Fruit fly (Drosophila melanogaster) whole organism, embryonic: ENCODE measurements around the gene Papss.

Experiments used
- CG11398 ChIP-seq: fragments of 200-800 bp; sonication (Bioruptor generic); optimal IDR thresholded peaks from 2 replicates; lab custom pipeline; 2016; ENCODE audit warnings: missing biosample characterization, missing genetic modification characterization
- CG11696 ChIP-seq: fragments of 200-800 bp; sonication (Bioruptor generic); IDR thresholded peaks from 2 replicates; pipeline ENCODE4 v1.3.6; 2022; ENCODE audit warnings: missing biosample characterization, missing genetic modification characterization
- CG13775 ChIP-seq: fragments of 200-800 bp; sonication (Bioruptor generic); optimal IDR thresholded peaks from 3 replicates; lab custom pipeline; 2017; ENCODE audit warnings: missing biosample characterization, mild to moderate bottlenecking, missing genetic modification characterization
- CG16863 ChIP-seq: fragments of 200-800 bp; sonication (Bioruptor generic); optimal IDR thresholded peaks from 3 replicates; lab custom pipeline; 2016; ENCODE audit warnings: missing biosample characterization, missing genetic modification characterization
- CG17829 ChIP-seq: fragments of 200-800 bp; optimal IDR thresholded peaks from 2 replicates; lab custom pipeline; 2019; ENCODE audit warnings: missing biosample characterization, mild to moderate bottlenecking, missing genetic modification characterization, moderate library complexity
- CG2712 ChIP-seq: fragments of 200-800 bp; optimal IDR thresholded peaks from 3 replicates; lab custom pipeline; 2019; ENCODE audit warnings: missing biosample characterization, mild to moderate bottlenecking, missing genetic modification characterization, moderate library complexity
- CG3281 ChIP-seq: fragments of 200-800 bp; sonication (Bioruptor generic); optimal IDR thresholded peaks from 3 replicates; lab custom pipeline; 2017; ENCODE audit warnings: missing biosample characterization, mild to moderate bottlenecking, missing genetic modification characterization
- CG4730 ChIP-seq: fragments of 200-800 bp; sonication (Bioruptor generic); IDR thresholded peaks from 2 replicates; pipeline ENCODE4 v1.3.6; 2022; ENCODE audit warnings: missing biosample characterization, missing genetic modification characterization
- CG5180 ChIP-seq: fragments of 200-800 bp; sonication (Bioruptor generic); optimal IDR thresholded peaks from 3 replicates; lab custom pipeline; 2017; ENCODE audit warnings: missing biosample characterization, missing genetic modification characterization, mild to moderate bottlenecking, moderate library complexity, missing genetic modification reagents
- CG6765 ChIP-seq: fragments of 200-800 bp; sonication (Bioruptor generic); optimal IDR thresholded peaks from 3 replicates; lab custom pipeline; 2017; ENCODE audit warnings: missing biosample characterization, mild to moderate bottlenecking, missing genetic modification characterization
- CG6791 ChIP-seq: fragments of 200-800 bp; sonication (Bioruptor generic); IDR thresholded peaks from 3 replicates; pipeline ENCODE4 v1.3.6; 2022; ENCODE audit warnings: missing biosample characterization, missing genetic modification characterization; ENCODE audit not compliant: partially characterized antibody
- CG9215 ChIP-seq: fragments of 200-800 bp; sonication (Bioruptor generic); IDR thresholded peaks from 2 replicates; pipeline ENCODE4 v1.3.6; 2022; ENCODE audit warnings: missing biosample characterization, missing genetic modification characterization
- CHES-1-like ChIP-seq: fragments of 200-800 bp; sonication (Bioruptor generic); optimal IDR thresholded peaks from 2 replicates; lab custom pipeline; 2016; ENCODE audit warnings: missing biosample characterization, missing genetic modification characterization
- CTCF ChIP-seq: fragments of 200-800 bp; sonication (Bioruptor generic); optimal IDR thresholded peaks from 2 replicates; lab custom pipeline; 2017; ENCODE audit warnings: missing biosample characterization, mild to moderate bottlenecking, missing genetic modification characterization, moderate library complexity
- Chrac-16 ChIP-seq: fragments of 200-800 bp; sonication (Bioruptor generic); optimal IDR thresholded peaks from 3 replicates; lab custom pipeline; 2016; ENCODE audit warnings: missing biosample characterization, missing genetic modification characterization
- CoRest ChIP-seq: fragments of 200-800 bp; sonication (Bioruptor generic); optimal IDR thresholded peaks from 3 replicates; lab custom pipeline; 2018; ENCODE audit warnings: missing biosample characterization, mild to moderate bottlenecking, missing genetic modification characterization, moderate library complexity
- Dbx ChIP-seq: fragments of 200-800 bp; sonication (Bioruptor generic); IDR thresholded peaks from 3 replicates; pipeline ENCODE4 v1.3.6; 2022; ENCODE audit warnings: missing biosample characterization, missing genetic modification characterization
- Deaf1 ChIP-seq: fragments of 200-800 bp; optimal IDR thresholded peaks from 3 replicates; lab custom pipeline; 2019; ENCODE audit warnings: missing biosample characterization, mild to moderate bottlenecking, missing genetic modification characterization, moderate library complexity
- Fer2 ChIP-seq: fragments of 200-800 bp; sonication (Bioruptor generic); optimal IDR thresholded peaks from 2 replicates; lab custom pipeline; 2018; ENCODE audit warnings: missing biosample characterization, mild to moderate bottlenecking, missing genetic modification characterization, moderate library complexity
- Hr51 ChIP-seq, 2 experiments: fragments of 200-800 bp; sonication (Bioruptor generic); optimal IDR thresholded peaks; 2 replicates in 1 of 2; 3 replicates in 1 of 2; lab custom pipeline; 2016 to 2018; ENCODE audit warnings: missing biosample characterization in 2 of 2, missing genetic modification characterization in 2 of 2, mild to moderate bottlenecking in 1 of 2, moderate library complexity in 1 of 2
- Hsf ChIP-seq: fragments of 200-800 bp; sonication (Bioruptor generic); optimal IDR thresholded peaks from 3 replicates; lab custom pipeline; 2016; ENCODE audit warnings: missing biosample characterization, missing genetic modification characterization
- Mrtf ChIP-seq: fragments of 200-800 bp; sonication (Bioruptor generic); IDR thresholded peaks from 3 replicates; pipeline ENCODE4 v1.3.6; 2022; ENCODE audit warnings: missing biosample characterization, missing genetic modification characterization
- NFAT ChIP-seq: fragments of 200-800 bp; sonication (Bioruptor generic); IDR thresholded peaks from 2 replicates; pipeline ENCODE4 v1.3.6; 2022; ENCODE audit warnings: missing biosample characterization, missing genetic modification characterization
- Neu2 ChIP-seq: fragments of 200-800 bp; sonication (Bioruptor generic); optimal IDR thresholded peaks from 3 replicates; lab custom pipeline; 2016; ENCODE audit warnings: missing biosample characterization, missing genetic modification characterization, borderline replicate concordance
- Oli ChIP-seq: fragments of 200-800 bp; sonication (Bioruptor generic); optimal IDR thresholded peaks from 2 replicates; lab custom pipeline; 2018; ENCODE audit warnings: missing biosample characterization, mild to moderate bottlenecking, missing genetic modification characterization, moderate library complexity
- Trl ChIP-seq, 3 experiments: fragments of >200 bp in 2 of 3; fragments of 200-800 bp in 1 of 3; sonication (Bioruptor generic) in 1 of 3; optimal IDR thresholded peaks; 2 replicates in 1 of 3; 3 replicates in 2 of 3; lab custom pipeline; 2016 to 2017; ENCODE audit warnings: missing biosample characterization in 1 of 3, missing genetic modification characterization in 1 of 3
- ap ChIP-seq: fragments of 200-800 bp; sonication (Bioruptor generic); IDR thresholded peaks from 2 replicates; pipeline ENCODE4 v1.3.6; 2022; ENCODE audit warnings: missing biosample characterization, missing genetic modification characterization
- bab2 ChIP-seq: fragments of 200-800 bp; sonication (Bioruptor generic); optimal IDR thresholded peaks from 2 replicates; lab custom pipeline; 2016; ENCODE audit warnings: missing biosample characterization, missing genetic modification characterization
- btn ChIP-seq: fragments of 200-800 bp; sonication (Bioruptor generic); optimal IDR thresholded peaks from 2 replicates; lab custom pipeline; 2016; ENCODE audit warnings: missing biosample characterization, missing genetic modification characterization
- cad ChIP-seq: fragments of >200 bp; optimal IDR thresholded peaks from 2 replicates; lab custom pipeline; 2017; ENCODE audit warnings: missing biosample characterization, missing genetic modification characterization
- crol ChIP-seq: fragments of 200-800 bp; sonication (Bioruptor generic); IDR thresholded peaks from 2 replicates; pipeline ENCODE4 v1.3.6; 2022; ENCODE audit warnings: missing biosample characterization, missing genetic modification characterization
- fd3F ChIP-seq: fragments of 200-800 bp; sonication (Bioruptor generic); optimal IDR thresholded peaks from 2 replicates; lab custom pipeline; 2018; ENCODE audit warnings: missing biosample characterization, mild to moderate bottlenecking, missing genetic modification characterization, moderate library complexity
- fu2 ChIP-seq: fragments of 200-800 bp; sonication (Bioruptor generic); optimal IDR thresholded peaks from 2 replicates; lab custom pipeline; 2016; ENCODE audit warnings: missing biosample characterization, missing genetic modification characterization
- grau ChIP-seq: fragments of 200-800 bp; optimal IDR thresholded peaks from 3 replicates; lab custom pipeline; 2019; ENCODE audit warnings: missing biosample characterization, mild to moderate bottlenecking, missing genetic modification characterization, moderate library complexity
- ind ChIP-seq: fragments of 200-800 bp; sonication (Bioruptor generic); optimal IDR thresholded peaks from 3 replicates; lab custom pipeline; 2016; ENCODE audit warnings: missing biosample characterization, missing genetic modification characterization
- inv ChIP-seq: fragments of 200-800 bp; sonication (Bioruptor generic); IDR thresholded peaks from 2 replicates; pipeline ENCODE4 v1.3.6; 2022; ENCODE audit warnings: missing biosample characterization, missing genetic modification characterization; ENCODE audit not compliant: partially characterized antibody
- kah ChIP-seq: fragments of 200-800 bp; sonication (Bioruptor generic); optimal IDR thresholded peaks from 2 replicates; lab custom pipeline; 2018; ENCODE audit warnings: missing biosample characterization, mild to moderate bottlenecking, missing genetic modification characterization
- knrl ChIP-seq: fragments of 200-800 bp; sonication (Bioruptor generic); IDR thresholded peaks from 3 replicates; pipeline ENCODE4 v1.3.6; 2022; ENCODE audit warnings: missing biosample characterization, missing genetic modification characterization; ENCODE audit not compliant: partially characterized antibody
- lbe ChIP-seq: fragments of 200-800 bp; sonication (Bioruptor generic); optimal IDR thresholded peaks from 2 replicates; lab custom pipeline; 2016; ENCODE audit warnings: missing biosample characterization, mild to moderate bottlenecking, missing genetic modification characterization
- nom ChIP-seq: fragments of 200-800 bp; sonication (Bioruptor generic); optimal IDR thresholded peaks from 2 replicates; lab custom pipeline; 2017; ENCODE audit warnings: missing biosample characterization, missing genetic modification characterization, mild to moderate bottlenecking, moderate library complexity, missing genetic modification reagents
- prd ChIP-seq, 3 experiments: fragments of >200 bp in 2 of 3; fragments of 200-800 bp in 1 of 3; sonication (Bioruptor generic) in 1 of 3; optimal IDR thresholded peaks in 2 of 3; IDR thresholded peaks in 1 of 3; 2 replicates in 2 of 3; 3 replicates in 1 of 3; pipeline versions ENCODE4 v1.3.6 to Lab custom; 2017 to 2022; ENCODE audit warnings: missing biosample characterization in 1 of 3, missing genetic modification characterization in 1 of 3
- pum ChIP-seq: fragments of 200-800 bp; sonication (Bioruptor generic); optimal IDR thresholded peaks from 2 replicates; lab custom pipeline; 2016; ENCODE audit warnings: missing biosample characterization, missing genetic modification characterization
- run ChIP-seq: fragments of 200-800 bp; sonication (Bioruptor generic); optimal IDR thresholded peaks from 3 replicates; lab custom pipeline; 2018; ENCODE audit warnings: missing biosample characterization, mild to moderate bottlenecking, missing genetic modification characterization
- shn ChIP-seq: fragments of 200-800 bp; sonication (Bioruptor generic); optimal IDR thresholded peaks from 3 replicates; lab custom pipeline; 2016; ENCODE audit warnings: missing biosample characterization, missing genetic modification characterization
- so ChIP-seq: fragments of 200-800 bp; sonication (Bioruptor generic); IDR thresholded peaks from 3 replicates; pipeline ENCODE4 v1.3.6; 2022; ENCODE audit warnings: missing biosample characterization, missing genetic modification characterization
- sqz ChIP-seq: fragments of 200-800 bp; sonication (Bioruptor generic); optimal IDR thresholded peaks from 3 replicates; lab custom pipeline; 2018; ENCODE audit warnings: missing biosample characterization, mild to moderate bottlenecking, missing genetic modification characterization
- ssp ChIP-seq: fragments of 200-800 bp; sonication (Bioruptor generic); IDR thresholded peaks from 2 replicates; pipeline ENCODE4 v1.3.6; 2022; ENCODE audit warnings: missing biosample characterization, missing genetic modification characterization
- ttk ChIP-seq: fragments of 200-800 bp; sonication (Bioruptor generic); IDR thresholded peaks from 2 replicates; pipeline ENCODE4 v2.1.2; 2022; ENCODE audit warnings: missing biosample characterization, missing genetic modification characterization
- zf30C ChIP-seq: fragments of 200-800 bp; sonication (Bioruptor generic); optimal IDR thresholded peaks from 3 replicates; lab custom pipeline; 2018; ENCODE audit warnings: missing biosample characterization, mild to moderate bottlenecking, missing genetic modification characterization

Papss gene

dm6 chr3L:19908201-19909127, 63.4 kb downstream of the Papss start (continued):
- TF ChIP-seq run (tag; lab: Kevin White, UChicago) (no peak), CG4730 (no peak), ind (GFP tag; lab: Kevin White, UChicago) (no peak), Hr51 (GFP tag; optimal IDR thresholded peaks at IDR 0.05; lab: Kevin White, UChicago) (no peak), crol (GFP tag; lab: Robert Waterston, UW) (peak; percentile 99), grau (tag; lab: Kevin White, UChicago) (no peak), sqz (peak; percentile 84), Dbx (0 out of 3 replicates have a peak, but pooled peaks have one; percentile 14), inv (GFP tag; lab: Robert Waterston, UW) (no peak), CG11696 (GFP tag; lab: Robert Waterston, UW) (no peak), btn (GFP tag; lab: Kevin White, UChicago) (no peak), nom (GFP tag; lab: Kevin White, UChicago) (no peak), CG6765 (GFP tag; lab: Kevin White, UChicago) (no peak), shn (GFP tag; lab: Kevin White, UChicago) (no peak), CG11398 (GFP tag; lab: Kevin White, UChicago) (no peak), Hsf (no peak), CG13775 (no peak), prd (optimal IDR thresholded peaks at IDR 0.05; lab: Kevin White, UChicago) (no peak), prd (GFP tag; IDR thresholded peaks at IDR 0.05; lab: Robert Waterston, UW) (no peak), Chrac-16 (GFP tag; lab: Kevin White, UChicago) (no peak), bab2 (no peak), lbe (GFP tag; lab: Kevin White, UChicago) (no peak), Deaf1 (no peak), knrl (no peak), fd3F (GFP tag; lab: Kevin White, UChicago) (no peak), ssp (no peak), CG9215 (GFP tag; lab: Robert Waterston, UW) (no peak), so (no peak), cad (GFP tag; lab: Kevin White, UChicago) (no peak), CG2712 (tag; lab: Kevin White, UChicago) (no peak), CG5180 (GFP tag; lab: Kevin White, UChicago) (no peak), Mrtf (GFP tag; lab: Robert Waterston, UW) (no peak), CHES-1-like (no peak), CG17829 (tag; lab: Kevin White, UChicago) (no peak), CG3281 (GFP tag; lab: Kevin White, UChicago) (no peak), CG6791 (GFP tag; lab: Robert Waterston, UW) (no peak), CoRest (tag; lab: Kevin White, UChicago) (no peak), CTCF (no peak), kah (no peak), fu2 (GFP tag; lab: Kevin White, UChicago) (no peak), Oli (tag; lab: Kevin White, UChicago) (no peak), Neu2 (GFP tag; lab: Kevin White, UChicago) (no peak), ttk (GFP tag; lab: Robert Waterston, UW) (no peak), Trl (optimal IDR thresholded peaks at IDR 0.05; lab: Kevin White, UChicago) (peak; percentile 78 to 79), Trl (GFP tag; optimal IDR thresholded peaks at IDR 0.05; lab: Kevin White, UChicago) (peak; percentile 15), CG16863 (GFP tag; lab: Kevin White, UChicago) (no peak), zf30C (no peak), Fer2 (tag; lab: Kevin White, UChicago) (no peak), ap (GFP tag; lab: Robert Waterston, UW) (no peak), NFAT (GFP tag; lab: Robert Waterston, UW) (no peak), pum (GFP tag; lab: Kevin White, UChicago) (no peak)
